Worm (Caenorhabditis elegans): ENCODE data around the gene ndub-8.

ce11 chrII:13919100-13919499, 46.4 kb downstream of the ndub-8 start:
- TF ChIP-seq flt-1 (GFP tag; IDR thresholded peaks at IDR 0.05), result no peak
- no peak for TF ChIP-seq tab-1 (GFP tag; IDR thresholded peaks at IDR 0.05)
- no peak for TF ChIP-seq med-1 (GFP tag; optimal IDR thresholded peaks at IDR 0.05; ENCODE audit: insufficient read depth)
- TF ChIP-seq cog-1 (tag; optimal IDR thresholded peaks at IDR 0.05), result no peak
- no peak for TF ChIP-seq ref-1 (GFP tag; conservative IDR thresholded peaks at IDR 0.05)
- no peak for TF ChIP-seq ztf-29 (GFP tag; IDR thresholded peaks at IDR 0.05)
- TF ChIP-seq T22C8.4 (GFP tag; IDR thresholded peaks at IDR 0.05), result no peak
- 0 out of 2 replicates have a peak, but pooled peaks have one; percentile 6 for TF ChIP-seq ztf-23 (GFP tag; IDR thresholded peaks at IDR 0.05)
